Fruit fly (Drosophila melanogaster) whole organism, pupa: ENCODE measurements around the gene CG34310.

Experiments used
- CG12605 ChIP-seq: fragments of 200-800 bp; sonication (Bioruptor generic); IDR thresholded peaks from 2 replicates; pipeline ENCODE4 v1.3.6; 2022; ENCODE audit warnings: missing biosample characterization, missing genetic modification characterization
- CG17806 ChIP-seq: fragments of 200-800 bp; sonication (Bioruptor generic); optimal IDR thresholded peaks from 2 replicates; lab custom pipeline; 2018; ENCODE audit warnings: missing biosample characterization, mild to moderate bottlenecking, missing genetic modification characterization, moderate library complexity
- CG34367 ChIP-seq: fragments of 200-800 bp; sonication (Bioruptor generic); optimal IDR thresholded peaks from 2 replicates; lab custom pipeline; 2018; ENCODE audit warnings: missing biosample characterization, mild to moderate bottlenecking, missing genetic modification characterization
- CG8301 ChIP-seq: fragments of 200-800 bp; sonication (Bioruptor generic); optimal IDR thresholded peaks from 2 replicates; lab custom pipeline; 2018; ENCODE audit warnings: missing biosample characterization, mild to moderate bottlenecking, missing genetic modification characterization
- CG9948 ChIP-seq: fragments of 200-800 bp; sonication (Bioruptor generic); optimal IDR thresholded peaks from 2 replicates; lab custom pipeline; 2018; ENCODE audit warnings: missing biosample characterization, mild to moderate bottlenecking, missing genetic modification characterization, moderate library complexity
- D1 ChIP-seq: fragments of 200-800 bp; sonication (Bioruptor generic); optimal IDR thresholded peaks from 2 replicates; lab custom pipeline; 2018; ENCODE audit warnings: missing biosample characterization, mild to moderate bottlenecking, missing genetic modification characterization, moderate library complexity
- EcR ChIP-seq: fragments of 200-800 bp; sonication (Bioruptor generic); optimal IDR thresholded peaks from 3 replicates; lab custom pipeline; 2019; ENCODE audit warnings: missing biosample characterization, missing genetic modification characterization, mild to moderate bottlenecking, moderate library complexity, missing genetic modification reagents
- gl ChIP-seq: fragments of 200-800 bp; sonication (Bioruptor generic); optimal IDR thresholded peaks from 2 replicates; lab custom pipeline; 2018; ENCODE audit warnings: missing biosample characterization, mild to moderate bottlenecking, missing genetic modification characterization

DNA sequence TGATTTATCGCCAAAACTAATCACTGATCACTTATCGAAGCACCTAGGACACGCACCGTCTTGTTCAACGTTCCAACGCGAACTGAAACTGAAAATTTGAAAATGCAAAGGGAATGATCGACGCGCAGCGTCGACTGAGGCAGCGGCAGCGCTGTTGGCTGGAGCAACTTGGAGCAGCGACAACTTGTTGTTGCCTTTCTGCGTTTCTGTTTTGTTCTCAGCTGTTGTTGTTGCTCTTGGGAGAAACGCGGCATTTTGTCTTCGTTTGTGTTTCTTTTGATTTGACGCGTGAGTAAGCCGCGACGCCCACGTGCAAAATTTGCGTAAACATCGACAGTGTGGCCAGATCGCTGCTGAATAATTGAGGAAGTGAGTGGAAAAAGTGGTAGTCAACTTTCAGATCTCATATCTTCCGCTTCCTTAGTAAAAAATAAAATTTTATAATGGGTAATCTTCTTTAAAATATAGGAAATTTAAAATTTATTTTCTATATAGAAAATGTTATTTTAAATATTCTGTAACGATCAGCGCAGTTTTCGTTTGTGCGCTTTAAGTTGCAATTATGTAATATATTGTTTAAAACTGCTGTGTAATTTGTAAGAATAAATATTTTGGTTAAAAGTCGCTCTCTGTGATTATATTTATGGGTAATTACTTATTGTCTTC, 45.7 kb downstream of the CG34310 start, which contains the start of gene Tsp:
- TF ChIP-seq CG12605 (GFP tag; lab: Robert Waterston, UW) (peak; percentile 29; the same call in 1 of the 2 replicates), CG8301 (tag; lab: Kevin White, UChicago) (no peak), D1 (tag; lab: Kevin White, UChicago) (no peak), gl (tag; lab: Kevin White, UChicago) (peak; percentile 31), CG17806 (tag; lab: Kevin White, UChicago) (no peak), CG9948 (no peak), CG34367 (no peak), EcR (peak; percentile 36)
